Fruit fly (Drosophila melanogaster): ENCODE measurements around the gene Rtca.

The Rtca gene

DNA sequence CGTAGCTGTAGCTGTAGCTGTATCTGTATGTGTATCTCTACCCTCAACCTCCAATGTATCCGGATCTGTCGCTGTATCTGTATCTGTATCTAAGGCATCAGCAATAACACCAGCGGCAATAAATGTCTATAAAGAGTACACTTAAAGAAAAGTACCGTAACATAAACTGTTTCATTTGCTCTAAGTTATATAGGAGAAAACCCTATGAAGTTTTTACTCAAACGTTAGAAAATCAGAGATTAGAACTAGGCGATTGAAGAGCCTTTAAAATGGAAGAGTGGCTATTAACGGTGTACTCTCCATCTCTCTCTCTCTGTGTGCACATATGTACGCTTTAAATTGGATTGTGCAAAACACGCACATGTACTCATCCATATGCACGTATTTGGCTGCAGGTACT, 26.1 kb downstream of the Rtca start:
- TF ChIP-seq psq (optimal IDR thresholded peaks at IDR 0.05) (no peak), ttk (optimal IDR thresholded peaks at IDR 0.05) (no peak), Sin3A (optimal IDR thresholded peaks at IDR 0.05) (no peak)

DNA sequence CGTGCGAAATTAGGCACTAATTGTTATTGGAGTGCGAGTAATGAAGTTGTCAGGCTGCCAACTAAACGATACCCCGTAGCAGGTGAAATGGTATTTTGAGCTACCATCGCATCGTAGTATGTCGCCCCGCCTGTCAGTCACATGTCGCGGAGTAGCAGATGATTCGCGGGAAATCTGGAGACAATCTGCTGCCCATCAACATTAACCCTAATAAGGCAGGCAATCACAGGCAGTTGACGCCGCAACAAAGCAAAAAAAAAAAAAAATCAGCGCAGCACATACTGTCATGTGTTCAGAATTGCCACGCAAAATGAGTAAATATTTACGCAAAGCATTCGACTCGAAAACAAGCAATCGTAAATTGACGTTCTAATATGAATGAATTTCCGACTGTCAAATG, 31.6 kb downstream of the Rtca start:
- no peak for TF ChIP-seq insv (optimal IDR thresholded peaks at IDR 0.05)
- no peak for TF ChIP-seq psq (optimal IDR thresholded peaks at IDR 0.05)
- TF ChIP-seq ttk (optimal IDR thresholded peaks at IDR 0.05) = no peak
- no peak for TF ChIP-seq h (optimal IDR thresholded peaks at IDR 0.05)

DNA sequence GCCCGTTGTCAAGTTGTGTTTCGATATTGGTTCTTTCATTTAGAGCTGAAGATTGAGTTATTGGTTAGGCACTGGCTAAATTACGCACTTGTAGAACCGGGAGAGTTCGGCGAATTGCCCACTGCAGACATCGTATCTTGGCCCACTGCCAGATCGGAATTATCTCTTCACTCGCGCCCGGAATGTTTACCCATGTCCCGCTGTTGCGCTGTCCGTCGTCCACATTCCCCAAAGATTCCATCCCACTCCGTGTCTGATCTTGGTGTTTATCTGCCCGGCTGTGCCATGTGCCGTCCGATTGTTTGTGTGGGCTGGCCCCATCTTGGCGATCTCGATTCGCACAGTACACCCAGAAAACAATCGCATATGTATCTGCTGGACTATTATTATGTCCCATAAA, 32.2 kb downstream of the Rtca start:
- TF ChIP-seq ttk (optimal IDR thresholded peaks at IDR 0.05) (no peak), Sin3A (optimal IDR thresholded peaks at IDR 0.05) (no peak), insv (optimal IDR thresholded peaks at IDR 0.05) (no peak), h (optimal IDR thresholded peaks at IDR 0.05) (no peak), Myc (optimal IDR thresholded peaks at IDR 0.05) (no peak), psq (optimal IDR thresholded peaks at IDR 0.05) (no peak)

DNA sequence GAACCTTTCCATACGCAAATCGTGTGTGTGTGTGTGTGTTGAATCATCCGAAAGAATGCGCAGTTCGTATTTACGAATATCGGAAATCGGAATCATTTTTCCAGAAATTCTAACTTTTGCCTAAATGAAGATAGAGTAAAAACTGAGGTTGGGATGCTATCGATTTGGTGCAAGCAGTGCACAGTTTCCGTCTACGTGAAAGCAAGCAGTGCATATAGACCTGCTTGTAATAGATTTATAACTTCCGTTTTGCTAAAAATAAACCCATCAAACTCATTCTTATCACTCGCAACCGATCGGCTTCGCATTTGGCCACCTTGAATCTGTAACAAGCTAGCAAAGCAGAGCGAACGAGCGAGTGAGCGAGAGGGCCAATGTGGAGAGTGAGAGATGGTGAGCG, 34.2 kb downstream of the Rtca start:
- no peak for TF ChIP-seq ttk (optimal IDR thresholded peaks at IDR 0.05)
- TF ChIP-seq psq (optimal IDR thresholded peaks at IDR 0.05) = no peak
- no peak for TF ChIP-seq h (optimal IDR thresholded peaks at IDR 0.05)
- no peak for TF ChIP-seq Sin3A (optimal IDR thresholded peaks at IDR 0.05)
- TF ChIP-seq Myc (optimal IDR thresholded peaks at IDR 0.05) = no peak
- no peak for TF ChIP-seq insv (optimal IDR thresholded peaks at IDR 0.05)

DNA sequence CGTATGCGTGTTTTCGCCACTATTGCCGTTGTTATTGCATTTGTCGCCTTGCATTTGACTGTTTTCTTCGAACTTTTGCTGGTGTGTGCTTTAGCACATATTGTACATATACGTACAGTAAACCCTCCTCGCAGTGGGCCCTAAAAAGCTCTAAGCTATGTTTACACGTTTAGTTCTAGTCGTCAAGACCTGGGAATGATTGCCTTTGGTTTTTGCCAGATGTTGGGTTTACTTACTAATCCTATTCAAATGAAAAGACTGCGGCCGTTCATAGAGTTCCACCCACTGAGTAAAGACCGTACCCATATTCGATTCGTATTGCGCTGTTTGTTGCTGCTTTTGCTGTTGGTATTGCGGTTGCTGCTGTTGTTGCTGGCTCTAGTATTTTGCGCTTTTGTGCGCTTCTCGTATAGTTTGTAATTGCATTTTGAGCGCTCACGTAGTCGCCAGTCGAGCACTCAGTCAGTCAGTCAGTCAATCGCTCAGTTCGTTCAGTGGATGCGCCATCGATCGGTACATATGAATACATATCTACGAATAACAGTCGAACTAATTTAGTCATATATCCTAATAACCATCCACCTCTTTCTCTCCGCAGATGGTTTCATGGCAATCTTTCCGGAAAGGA, 35.7 kb downstream of the Rtca start:
- no peak for TF ChIP-seq Myc (optimal IDR thresholded peaks at IDR 0.05)
- TF ChIP-seq ttk (optimal IDR thresholded peaks at IDR 0.05) = no peak
- TF ChIP-seq Sin3A (optimal IDR thresholded peaks at IDR 0.05) = no peak
- TF ChIP-seq insv (optimal IDR thresholded peaks at IDR 0.05) = no peak
- no peak for TF ChIP-seq psq (optimal IDR thresholded peaks at IDR 0.05)
- no peak for TF ChIP-seq h (optimal IDR thresholded peaks at IDR 0.05)

DNA sequence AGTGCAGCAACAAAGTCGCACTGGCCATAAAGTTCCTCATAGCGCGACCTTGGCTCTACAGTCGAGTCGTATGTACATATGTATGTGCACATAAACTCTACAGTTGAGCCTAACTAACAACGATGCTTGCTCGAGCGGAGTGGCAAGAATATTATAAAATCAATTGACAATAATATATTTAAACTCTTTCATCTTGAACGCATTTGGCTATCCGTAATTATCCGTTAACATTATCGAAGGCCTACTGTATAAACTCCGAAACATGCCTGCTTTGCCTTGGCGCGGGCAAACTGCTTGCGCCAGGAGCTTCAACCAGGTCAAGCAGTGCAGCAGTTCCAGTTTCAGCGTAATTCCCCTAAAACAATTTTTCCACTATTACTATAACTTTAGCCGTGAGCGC, 36.4 kb downstream of the Rtca start:
- TF ChIP-seq Myc (optimal IDR thresholded peaks at IDR 0.05) = no peak
- no peak for TF ChIP-seq h (optimal IDR thresholded peaks at IDR 0.05)
- TF ChIP-seq insv (optimal IDR thresholded peaks at IDR 0.05) = no peak
- TF ChIP-seq Sin3A (optimal IDR thresholded peaks at IDR 0.05) = no peak
- TF ChIP-seq psq (optimal IDR thresholded peaks at IDR 0.05) = no peak
- TF ChIP-seq ttk (optimal IDR thresholded peaks at IDR 0.05) = no peak

DNA sequence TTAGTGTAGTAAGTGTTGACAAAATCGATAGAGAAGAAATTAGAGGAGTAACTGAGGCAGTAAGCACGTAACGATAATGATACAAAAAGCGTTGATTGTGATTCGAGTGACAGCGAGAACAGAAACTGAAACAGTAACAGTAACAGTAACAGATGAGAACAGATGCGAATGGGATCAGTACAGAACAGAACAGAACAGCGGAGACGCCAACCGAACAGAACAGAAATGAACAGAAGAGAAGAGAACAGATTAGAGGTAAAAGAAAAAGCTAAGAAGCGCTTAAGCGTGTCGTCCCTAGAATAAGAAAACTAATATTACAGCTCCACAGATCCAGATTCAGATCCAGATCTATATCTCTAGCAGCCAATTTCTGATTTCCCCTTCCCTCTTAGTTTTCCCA, 40.4 kb downstream of the Rtca start:
- TF ChIP-seq psq (optimal IDR thresholded peaks at IDR 0.05) (no peak), insv (optimal IDR thresholded peaks at IDR 0.05) (no peak), h (optimal IDR thresholded peaks at IDR 0.05) (no peak), Sin3A (optimal IDR thresholded peaks at IDR 0.05) (no peak), Myc (optimal IDR thresholded peaks at IDR 0.05) (no peak), ttk (optimal IDR thresholded peaks at IDR 0.05) (no peak)

DNA sequence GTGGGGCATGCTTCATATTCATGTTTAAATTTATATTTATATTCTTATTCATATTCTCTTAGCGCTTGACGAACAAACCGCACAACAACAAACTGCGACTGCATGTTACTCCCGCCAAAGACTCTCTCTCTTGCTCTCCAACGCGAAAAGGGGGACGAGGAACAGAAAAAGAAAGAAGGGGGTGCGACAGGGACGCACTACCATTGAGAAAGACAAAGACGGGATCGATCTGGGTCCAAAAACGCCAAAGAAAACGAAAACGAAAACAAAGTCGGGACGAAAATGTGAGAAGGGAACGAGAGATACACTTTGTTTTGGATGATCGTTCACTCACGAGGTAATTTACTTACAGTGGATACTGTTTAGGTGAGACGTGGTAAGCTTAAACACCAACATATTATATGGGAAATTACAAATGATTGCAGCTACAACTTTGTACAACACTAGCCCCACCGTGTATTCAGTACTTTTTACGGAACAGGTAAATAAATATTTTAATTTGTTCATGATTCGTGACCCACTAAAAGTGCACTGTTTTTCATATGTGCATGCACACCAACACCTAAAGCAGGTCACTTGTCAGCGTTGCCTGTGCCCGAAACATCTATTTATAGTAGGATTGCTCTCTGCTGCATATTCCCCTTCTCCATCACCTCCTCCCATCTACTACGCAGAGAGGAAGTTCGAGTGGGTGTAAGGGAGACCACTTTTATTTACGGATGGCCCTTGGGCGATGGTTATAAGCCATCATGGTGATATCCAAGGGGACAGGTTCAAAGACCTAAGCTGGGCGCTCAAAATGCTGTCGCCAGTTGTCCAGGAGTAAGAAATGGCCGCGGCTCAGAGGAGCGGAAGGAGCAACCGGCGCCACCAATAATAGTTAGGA, 49.7 kb downstream of the Rtca start:
- peak; percentile 33 for TF ChIP-seq h (optimal IDR thresholded peaks at IDR 0.05)
- no peak for TF ChIP-seq Sin3A (optimal IDR thresholded peaks at IDR 0.05)
- peak; percentile 91 for TF ChIP-seq ttk (optimal IDR thresholded peaks at IDR 0.05)

DNA sequence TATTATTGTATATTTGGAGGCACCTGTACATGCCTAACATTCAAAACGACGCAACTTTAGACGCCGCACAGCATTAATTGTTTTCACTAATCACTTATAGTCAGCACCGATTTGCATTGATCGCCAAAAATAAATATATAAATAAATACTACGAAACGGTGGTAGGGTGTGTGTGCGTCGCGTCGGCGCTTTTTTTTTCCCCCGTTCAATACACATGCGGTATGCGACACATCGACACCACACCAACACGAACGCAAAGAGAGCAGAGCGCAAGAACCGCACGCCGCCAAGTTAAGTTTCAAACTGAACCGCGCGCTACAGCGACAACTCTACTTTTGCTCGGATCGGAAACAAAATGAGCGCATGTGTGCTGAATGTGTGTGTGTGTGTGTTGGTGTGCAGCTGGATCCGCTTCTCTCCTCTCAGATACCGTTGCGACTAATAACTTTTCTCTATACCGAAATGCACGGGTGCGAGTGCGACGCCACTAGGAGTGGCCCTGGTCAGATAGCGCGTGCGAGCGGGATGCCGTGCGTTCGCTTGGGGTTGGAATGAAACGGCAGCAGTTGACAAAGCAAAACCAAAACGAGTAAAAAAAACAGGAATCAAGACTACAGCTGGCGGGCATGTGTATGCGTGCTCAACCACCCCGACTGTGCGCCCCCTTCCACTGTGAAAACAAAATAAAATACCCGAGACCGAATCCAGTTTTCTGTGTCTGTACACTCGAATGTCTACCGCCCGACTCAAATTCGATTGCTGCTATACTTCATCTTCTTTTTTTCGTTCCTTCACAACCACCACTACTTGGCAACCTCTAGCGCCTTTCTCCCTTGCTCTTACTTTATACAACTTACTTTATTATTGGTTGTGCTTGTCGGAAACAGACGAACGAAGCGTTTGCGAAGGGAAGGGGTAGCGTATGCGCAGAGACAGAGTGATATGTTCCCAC, 51.1 kb downstream of the Rtca start, which contains the start of gene ph-d:
ph-d (minus strand) TSS at position 274 of the 952 bp plus-strand sequence.
- TF ChIP-seq Myc (optimal IDR thresholded peaks at IDR 0.05) = no peak
- TF ChIP-seq h (optimal IDR thresholded peaks at IDR 0.05) = no peak
- no peak for TF ChIP-seq Sin3A (optimal IDR thresholded peaks at IDR 0.05)
- TF ChIP-seq psq (optimal IDR thresholded peaks at IDR 0.05) = no peak
- TF ChIP-seq insv (optimal IDR thresholded peaks at IDR 0.05) = no peak
- TF ChIP-seq ttk (optimal IDR thresholded peaks at IDR 0.05) = no peak

DNA sequence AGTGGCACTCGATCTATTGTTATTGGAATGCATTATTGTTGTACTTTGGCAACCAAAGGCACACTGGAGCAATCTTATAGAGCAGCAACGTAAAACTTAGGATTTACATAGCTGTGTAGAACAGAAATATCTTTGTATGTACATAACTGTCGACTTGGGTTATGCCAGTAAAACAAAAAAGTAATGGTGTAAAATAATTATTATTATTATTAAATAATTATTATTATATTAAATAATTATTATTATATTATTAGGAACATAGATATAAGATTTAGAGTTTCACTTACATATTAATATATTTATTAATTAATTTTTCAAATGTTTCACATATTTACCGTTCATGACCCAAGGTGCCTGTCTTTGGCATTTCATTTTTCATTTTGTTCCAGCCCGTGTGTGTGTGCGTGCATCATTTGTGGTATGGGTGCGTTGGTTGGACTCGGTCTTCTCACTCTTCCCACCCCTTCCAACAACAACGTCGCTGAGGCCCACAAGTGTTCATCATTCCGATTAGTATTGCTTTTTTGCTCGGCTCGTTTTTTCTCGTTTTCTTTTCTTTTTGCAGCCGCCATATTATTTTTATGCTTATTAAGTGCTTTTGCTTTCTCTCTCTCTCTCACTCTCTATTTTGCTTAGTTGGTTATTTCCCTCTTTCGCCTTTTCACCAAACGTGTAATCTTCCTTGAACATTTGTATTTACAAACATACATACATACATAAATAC, 51.9 kb downstream of the Rtca start:
- TF ChIP-seq Sin3A (optimal IDR thresholded peaks at IDR 0.05) (no peak), h (optimal IDR thresholded peaks at IDR 0.05) (no peak), insv (optimal IDR thresholded peaks at IDR 0.05) (no peak), Myc (optimal IDR thresholded peaks at IDR 0.05) (no peak), psq (optimal IDR thresholded peaks at IDR 0.05) (peak; percentile 51), ttk (optimal IDR thresholded peaks at IDR 0.05) (no peak)
